Worm (Caenorhabditis elegans): Measurements from ENCODE around the gene F25B5.3.

The F25B5.3 gene

DNA sequence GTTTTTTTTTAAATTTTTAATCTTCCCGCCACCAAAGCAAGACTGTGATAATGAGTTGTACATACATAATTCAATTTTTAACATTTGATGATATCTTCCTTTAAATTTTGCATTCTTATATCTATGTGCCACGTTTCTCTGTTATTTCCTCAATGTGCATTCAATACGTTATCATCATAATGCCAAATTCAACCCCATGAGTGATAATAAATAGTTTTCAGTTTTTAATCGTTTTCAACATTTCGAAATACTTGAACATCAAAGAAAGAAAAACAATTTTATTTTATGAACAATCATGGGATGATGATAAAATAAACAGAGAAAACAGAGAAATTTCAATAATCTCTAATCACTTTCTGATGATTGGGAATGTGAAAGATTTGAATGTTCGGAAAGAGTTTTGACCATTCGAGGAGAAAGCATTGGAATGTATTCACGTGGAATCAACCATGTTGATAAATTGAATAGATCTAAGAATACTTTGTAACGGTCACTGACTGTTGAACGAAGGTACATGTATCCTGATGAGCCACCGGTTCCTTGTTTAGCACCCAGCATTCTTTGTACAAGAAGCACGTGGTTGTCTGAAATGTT is 31.2 kb upstream of the F25B5.3 start:
- no peak for TF ChIP-seq nhr-77 (tag; optimal IDR thresholded peaks at IDR 0.05)
- TF ChIP-seq ztf-1 (GFP tag; conservative IDR thresholded peaks at IDR 0.05), result no peak
- no peak for TF ChIP-seq ceh-82 (tag; optimal IDR thresholded peaks at IDR 0.05)
- peak; percentile 14 for TF ChIP-seq ama-1 (optimal IDR thresholded peaks at IDR 0.05)
- no peak for TF ChIP-seq sem-4 (tag; optimal IDR thresholded peaks at IDR 0.05)
- no peak for TF ChIP-seq Y55F3AM.14 (GFP tag; optimal IDR thresholded peaks at IDR 0.05)
- peak; percentile 84 for TF ChIP-seq crh-2 (tag; optimal IDR thresholded peaks at IDR 0.05)
- TF ChIP-seq fos-1 (tag; optimal IDR thresholded peaks at IDR 0.05), result peak; percentile 40
- no peak for TF ChIP-seq nhr-6 (tag; optimal IDR thresholded peaks at IDR 0.05)
- TF ChIP-seq elt-3 (tag; optimal IDR thresholded peaks at IDR 0.05), result no peak
- no peak for TF ChIP-seq C34F6.9 (tag; optimal IDR thresholded peaks at IDR 0.05)
- no peak for TF ChIP-seq elt-1 (tag; optimal IDR thresholded peaks at IDR 0.05)
- TF ChIP-seq unc-55 (GFP tag; optimal IDR thresholded peaks at IDR 0.05), result no peak
- TF ChIP-seq ceh-16 (tag; optimal IDR thresholded peaks at IDR 0.05), result no peak
- TF ChIP-seq lsy-2 (tag; optimal IDR thresholded peaks at IDR 0.05), result peak in 1 of 2 experiments; percentile 41
- peak; percentile 26 for TF ChIP-seq ztf-4 (tag; optimal IDR thresholded peaks at IDR 0.05)
- peak; percentile 89 for TF ChIP-seq skn-1 (tag; optimal IDR thresholded peaks at IDR 0.05)
- TF ChIP-seq egl-27 (tag; optimal IDR thresholded peaks at IDR 0.05), result no peak
- no peak for TF ChIP-seq lin-11 (tag; optimal IDR thresholded peaks at IDR 0.05)
- TF ChIP-seq snpc-4 (tag; optimal IDR thresholded peaks at IDR 0.05), result no peak
- TF ChIP-seq mbf-1 (tag; optimal IDR thresholded peaks at IDR 0.05), result no peak
- TF ChIP-seq ztf-11 (tag; optimal IDR thresholded peaks at IDR 0.05), result no peak
- no peak for TF ChIP-seq blmp-1 (tag; optimal IDR thresholded peaks at IDR 0.05; ENCODE audit: insufficient read depth)
- no peak for TF ChIP-seq mdl-1 (tag; optimal IDR thresholded peaks at IDR 0.05)
- TF ChIP-seq lin-39 (tag; optimal IDR thresholded peaks at IDR 0.05), result no peak
- TF ChIP-seq nhr-237 (tag; optimal IDR thresholded peaks at IDR 0.05), result no peak
- no peak for TF ChIP-seq alr-1 (tag; optimal IDR thresholded peaks at IDR 0.05)
- TF ChIP-seq nhr-12 (tag; optimal IDR thresholded peaks at IDR 0.05), result no peak
- no peak for TF ChIP-seq nhr-129 (tag; optimal IDR thresholded peaks at IDR 0.05)
- TF ChIP-seq nhr-25 (tag; optimal IDR thresholded peaks at IDR 0.05), result peak; percentile 4
- TF ChIP-seq nhr-21 (tag; optimal IDR thresholded peaks at IDR 0.05), result peak; percentile 72
- no peak for TF ChIP-seq ZK546.5 (tag; optimal IDR thresholded peaks at IDR 0.05)
- TF ChIP-seq sma-3 (GFP tag; optimal IDR thresholded peaks at IDR 0.05), result peak; percentile 39
- no peak for TF ChIP-seq nhr-23 (tag; optimal IDR thresholded peaks at IDR 0.05)
- no peak for TF ChIP-seq zag-1 (tag; optimal IDR thresholded peaks at IDR 0.05)
- TF ChIP-seq peb-1 (tag; optimal IDR thresholded peaks at IDR 0.05), result no peak
- peak; percentile 20 for TF ChIP-seq F13H6.1 (tag; optimal IDR thresholded peaks at IDR 0.05)
- TF ChIP-seq lin-13 (GFP tag; optimal IDR thresholded peaks at IDR 0.05), result peak; percentile 9
- no peak for TF ChIP-seq unc-62 (GFP tag; optimal IDR thresholded peaks at IDR 0.05)
- TF ChIP-seq nhr-10 (tag; optimal IDR thresholded peaks at IDR 0.05), result no peak
- no peak for TF ChIP-seq aly-2 (tag; optimal IDR thresholded peaks at IDR 0.05)
- peak; percentile 50 for TF ChIP-seq gmeb-1 (tag; optimal IDR thresholded peaks at IDR 0.05)
- no peak for TF ChIP-seq dmd-4 (tag; optimal IDR thresholded peaks at IDR 0.05)

DNA sequence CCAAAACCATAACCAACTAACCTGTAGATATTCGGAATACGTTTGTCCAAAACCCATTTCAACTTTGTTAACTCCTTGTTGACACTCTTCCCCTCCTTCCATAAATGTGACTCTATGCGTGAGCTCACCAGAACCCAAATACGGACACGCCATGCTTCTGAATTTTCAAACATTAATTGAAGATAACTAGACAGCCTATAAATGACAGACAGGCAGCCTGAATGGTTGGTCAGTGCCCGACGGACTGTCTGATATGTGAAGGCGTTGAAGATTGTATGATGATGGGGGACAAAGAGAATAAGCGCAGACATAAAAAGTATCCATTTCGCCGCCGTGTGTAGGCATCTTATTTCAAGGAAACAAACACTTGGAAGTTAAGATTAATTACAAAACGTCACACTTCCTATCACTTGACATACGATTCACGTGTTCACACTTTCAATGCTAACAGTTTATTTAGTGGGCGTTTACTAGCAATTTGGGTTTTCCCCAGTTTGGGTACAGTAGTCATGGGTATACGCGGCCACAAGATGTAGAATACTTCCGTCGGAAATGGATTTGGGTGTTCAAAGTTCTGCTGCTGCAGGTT is 28.8 kb upstream of the F25B5.3 start, which contains the start of the genes tdo-2 and C28H8.2:
TSS of gene tdo-2 (minus strand) at position 157 of the 589 bp plus-strand sequence.
TSS of gene C28H8.2 (plus strand) at position 524 of the 589 bp plus-strand sequence.
- TF ChIP-seq egl-27 (tag; optimal IDR thresholded peaks at IDR 0.05) (peak; percentile 69), F13H6.1 (tag; optimal IDR thresholded peaks at IDR 0.05) (peak; percentile 14), unc-39 (tag; optimal IDR thresholded peaks at IDR 0.05) (no peak), dmd-4 (tag; optimal IDR thresholded peaks at IDR 0.05) (no peak), gmeb-1 (tag; optimal IDR thresholded peaks at IDR 0.05) (peak; percentile 55), C34F6.9 (tag; optimal IDR thresholded peaks at IDR 0.05) (peak; percentile 8), ztf-1 (GFP tag; conservative IDR thresholded peaks at IDR 0.05) (no peak), fos-1 (tag; optimal IDR thresholded peaks at IDR 0.05) (peak; percentile 12), elt-1 (tag; optimal IDR thresholded peaks at IDR 0.05) (no peak), ama-1 (optimal IDR thresholded peaks at IDR 0.05) (no peak), mab-5 (tag; optimal IDR thresholded peaks at IDR 0.05) (peak; percentile 20), nhr-129 (tag; optimal IDR thresholded peaks at IDR 0.05) (peak; percentile 50), Y55F3AM.14 (GFP tag; optimal IDR thresholded peaks at IDR 0.05) (peak; percentile 25), nhr-6 (tag; optimal IDR thresholded peaks at IDR 0.05) (peak; percentile 37), nhr-25 (tag; optimal IDR thresholded peaks at IDR 0.05) (peak; percentile 94), mdl-1 (tag; optimal IDR thresholded peaks at IDR 0.05) (peak in 1 of 2 experiments; percentile 75), ztf-4 (tag; optimal IDR thresholded peaks at IDR 0.05) (peak; percentile 28), sma-9 (GFP tag; optimal IDR thresholded peaks at IDR 0.05) (peak; percentile 90), sma-9 (tag; optimal IDR thresholded peaks at IDR 0.05) (no peak), nhr-21 (tag; optimal IDR thresholded peaks at IDR 0.05) (peak; percentile 92), aly-2 (tag; optimal IDR thresholded peaks at IDR 0.05) (no peak), lsy-2 (tag; optimal IDR thresholded peaks at IDR 0.05) (peak in 1 of 2 experiments; percentile 55), sma-3 (GFP tag; optimal IDR thresholded peaks at IDR 0.05) (peak; percentile 92), crh-2 (tag; optimal IDR thresholded peaks at IDR 0.05) (peak; percentile 56), blmp-1 (tag; optimal IDR thresholded peaks at IDR 0.05; ENCODE audit: insufficient read depth) (peak; percentile 80), alr-1 (tag; optimal IDR thresholded peaks at IDR 0.05) (peak; percentile 16)
